Fruit fly (Drosophila melanogaster): ENCODE data around the gene CG17298.

Gene CG17298

dm6 chr3R:21271208-21271607 lies 11.8 kb upstream of the CG17298 start (continued):
- TF ChIP-seq CG7556 (GFP tag; optimal IDR thresholded peaks at IDR 0.05) (peak; percentile 1), wek (GFP tag; optimal IDR thresholded peaks at IDR 0.05) (peak; percentile 53), Aef1 (GFP tag; IDR thresholded peaks at IDR 0.05) (no peak), CG18599 (GFP tag; optimal IDR thresholded peaks at IDR 0.05) (peak; percentile 13), CG17568 (GFP tag; optimal IDR thresholded peaks at IDR 0.05) (peak; percentile 66), Nf-YC (tag; optimal IDR thresholded peaks at IDR 0.05) (peak; percentile 5), lov (optimal IDR thresholded peaks at IDR 0.05) (no peak), lov (GFP tag; IDR thresholded peaks at IDR 0.05) (no peak), cwo (GFP tag; optimal IDR thresholded peaks at IDR 0.05) (no peak), gt (GFP tag; IDR thresholded peaks at IDR 0.05) (no peak), ara (GFP tag; IDR thresholded peaks at IDR 0.05) (no peak), D (optimal IDR thresholded peaks at IDR 0.05) (no peak), D (GFP tag; optimal IDR thresholded peaks at IDR 0.05) (peak; percentile 11), Sox100B (GFP tag; optimal IDR thresholded peaks at IDR 0.05) (peak; percentile 16), bsh (GFP tag; optimal IDR thresholded peaks at IDR 0.05) (peak in 1 of 2 experiments; percentile 39), CG7928 (GFP tag; optimal IDR thresholded peaks at IDR 0.05) (no peak), crc (GFP tag; optimal IDR thresholded peaks at IDR 0.05) (no peak), tna (GFP tag; IDR thresholded peaks at IDR 0.05; ENCODE audit: partially characterized antibody) (no peak), MESR4 (GFP tag; optimal IDR thresholded peaks at IDR 0.05) (no peak), pita (GFP tag; optimal IDR thresholded peaks at IDR 0.05) (no peak), CG2202 (tag; optimal IDR thresholded peaks at IDR 0.05) (no peak), Rx (GFP tag; IDR thresholded peaks at IDR 0.05) (no peak), CG16863 (GFP tag; optimal IDR thresholded peaks at IDR 0.05) (no peak), corto (GFP tag; optimal IDR thresholded peaks at IDR 0.05) (no peak), Spps (tag; optimal IDR thresholded peaks at IDR 0.05) (no peak), Doc3 (GFP tag; IDR thresholded peaks at IDR 0.05; ENCODE audit: partially characterized antibody) (no peak), PHDP (tag; optimal IDR thresholded peaks at IDR 0.05) (peak; percentile 48), CG13775 (GFP tag; optimal IDR thresholded peaks at IDR 0.05) (no peak), HmgZ (tag; optimal IDR thresholded peaks at IDR 0.05) (peak; percentile 17), HLH54F (GFP tag; optimal IDR thresholded peaks at IDR 0.05) (no peak), hkb (optimal IDR thresholded peaks at IDR 0.05) (no peak), hkb (GFP tag; IDR thresholded peaks at IDR 0.05) (peak; percentile 47; the same call in 1 of the 2 replicates), stwl (tag; optimal IDR thresholded peaks at IDR 0.05) (no peak), CG12942 (GFP tag; optimal IDR thresholded peaks at IDR 0.05) (no peak), chm (GFP tag; IDR thresholded peaks at IDR 0.05) (no peak), ro (GFP tag; IDR thresholded peaks at IDR 0.05) (no peak), CG3838 (GFP tag; optimal IDR thresholded peaks at IDR 0.05) (peak; percentile 26), trh (GFP tag; optimal IDR thresholded peaks at IDR 0.05) (no peak), sd (tag; optimal IDR thresholded peaks at IDR 0.05) (no peak), CG4328 (GFP tag; optimal IDR thresholded peaks at IDR 0.05) (no peak), Dad (GFP tag; optimal IDR thresholded peaks at IDR 0.05) (no peak), CG2875 (GFP tag; optimal IDR thresholded peaks at IDR 0.05) (peak; percentile 44), CG11696 (GFP tag; IDR thresholded peaks at IDR 0.05) (no peak), CG18764 (GFP tag; optimal IDR thresholded peaks at IDR 0.05) (peak; percentile 23), zen (tag; optimal IDR thresholded peaks at IDR 0.05) (no peak), CG10543 (GFP tag; optimal IDR thresholded peaks at IDR 0.05) (peak; percentile 25), Usf (GFP tag; optimal IDR thresholded peaks at IDR 0.05) (no peak), Neu2 (GFP tag; optimal IDR thresholded peaks at IDR 0.05; ENCODE audit: borderline replicate concordance) (no peak), CG10209 (GFP tag; optimal IDR thresholded peaks at IDR 0.05) (peak; percentile 18), row (GFP tag; IDR thresholded peaks at IDR 0.05) (no peak), Doc2 (GFP tag; IDR thresholded peaks at IDR 0.05) (no peak), Nf-YB (GFP tag; optimal IDR thresholded peaks at IDR 0.05) (no peak)

Data from whole organism, embryonic.